Worm (Caenorhabditis elegans): ENCODE data around the gene C15B12.9.

DNA sequence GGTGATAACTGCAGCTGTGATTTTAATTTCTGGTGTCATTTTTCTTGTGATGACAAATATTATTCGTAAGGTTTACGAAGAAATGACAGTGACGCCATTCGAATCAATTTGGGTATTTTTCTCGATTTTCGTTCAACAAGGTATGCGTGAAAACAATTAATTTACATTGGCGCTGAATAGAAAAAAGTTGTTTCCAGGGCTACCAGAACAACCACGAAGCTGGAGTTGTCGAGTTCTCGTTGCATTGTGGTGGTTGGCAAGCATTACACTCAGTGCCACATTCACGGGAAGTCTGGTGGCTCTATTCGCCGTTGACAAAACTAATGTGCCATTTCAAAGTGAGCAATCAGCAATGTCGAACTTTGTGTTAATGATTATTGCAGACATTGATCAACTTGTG is 39.1 kb downstream of the C15B12.9 start:
- TF ChIP-seq npax-4 (tag; optimal IDR thresholded peaks at IDR 0.05) (no peak), ceh-22 (tag; optimal IDR thresholded peaks at IDR 0.05) (no peak), ama-1 (optimal IDR thresholded peaks at IDR 0.05) (no peak)

Measured in whole organism, late embryonic.